Fruit fly (Drosophila melanogaster) Kc167 (cell line): ENCODE measurements around the gene CG43052.

ENCODE experiments used
- Myc ChIP-seq: fragments of >200 bp; optimal IDR thresholded peaks from 2 replicates; lab custom pipeline; 2017; ENCODE audit warnings: missing external identifiers
- Sin3A ChIP-seq: fragments of >200 bp; optimal IDR thresholded peaks from 2 replicates; lab custom pipeline; 2018; ENCODE audit warnings: missing external identifiers
- h ChIP-seq: fragments of >200 bp; optimal IDR thresholded peaks from 3 replicates; lab custom pipeline; 2018; ENCODE audit warnings: missing external identifiers
- insv ChIP-seq: fragments of >200 bp; optimal IDR thresholded peaks from 3 replicates; lab custom pipeline; 2018; ENCODE audit warnings: missing external identifiers
- psq ChIP-seq: fragments of >200 bp; optimal IDR thresholded peaks from 2 replicates; lab custom pipeline; 2017; ENCODE audit warnings: missing external identifiers
- ttk ChIP-seq: sonication (Bioruptor generic); optimal IDR thresholded peaks from 2 replicates; lab custom pipeline; 2017; ENCODE audit warnings: missing external identifiers

dm6 chr2L:14373250-14373649, 21.4 kb downstream of the CG43052 start:
- TF ChIP-seq Sin3A (lab: Kevin White, UChicago), result no peak
- no peak for TF ChIP-seq h
- TF ChIP-seq ttk (lab: Kevin White, UChicago), result no peak
- TF ChIP-seq Myc (lab: Kevin White, UChicago), result no peak
- TF ChIP-seq psq (lab: Kevin White, UChicago), result no peak
- TF ChIP-seq insv (lab: Kevin White, UChicago), result no peak
